Fruit fly (Drosophila melanogaster) whole organism, wandering third instar larva: Measurements from ENCODE around the gene RpS4.

Experiments used
- CG32264 ChIP-seq: fragments of 200-800 bp; sonication (Bioruptor generic); optimal IDR thresholded peaks from 2 replicates; lab custom pipeline; 2016; ENCODE audit warnings: missing biosample characterization, missing genetic modification characterization
- CrebA ChIP-seq: fragments of 200-800 bp; sonication (Bioruptor generic); optimal IDR thresholded peaks from 2 replicates; lab custom pipeline; 2016; ENCODE audit warnings: missing biosample characterization, mild to moderate bottlenecking, missing genetic modification characterization, borderline replicate concordance
- Dif ChIP-seq: fragments of 200-275, 200-300 bp; sonication (Bioruptor generic); optimal IDR thresholded peaks from 2 replicates; lab custom pipeline; 2018; ENCODE audit warnings: missing biosample characterization, missing genetic modification characterization; ENCODE audit not compliant: partially characterized antibody
- Mio ChIP-seq: sonication (Bioruptor generic); optimal IDR thresholded peaks from 2 replicates; lab custom pipeline; 2016; ENCODE audit warnings: missing biosample characterization, missing genetic modification characterization
- OdsH ChIP-seq: fragments of 200-800 bp; sonication (Bioruptor generic); optimal IDR thresholded peaks from 2 replicates; lab custom pipeline; 2016; ENCODE audit warnings: missing biosample characterization, mild to moderate bottlenecking, missing genetic modification characterization
- Rel ChIP-seq, 2 experiments: fragments of 200-800 bp; sonication (Bioruptor generic) in 1 of 2; optimal IDR thresholded peaks; 2 replicates in 1 of 2; 3 replicates in 1 of 2; lab custom pipeline; 2016 to 2019; ENCODE audit warnings: mild to moderate bottlenecking in 2 of 2, missing biosample characterization in 2 of 2, missing genetic modification characterization in 2 of 2, moderate library complexity in 1 of 2
- Sp1 ChIP-seq: fragments of 200-800 bp; sonication (Bioruptor generic); optimal IDR thresholded peaks from 3 replicates; lab custom pipeline; 2019; ENCODE audit warnings: missing biosample characterization, mild to moderate bottlenecking, missing genetic modification characterization, moderate library complexity
- br ChIP-seq: fragments of 200-800 bp; sonication (Bioruptor generic); optimal IDR thresholded peaks from 2 replicates; lab custom pipeline; 2016; ENCODE audit warnings: missing biosample characterization, missing genetic modification characterization
- rgr ChIP-seq: fragments of 200-800 bp; sonication (Bioruptor generic); optimal IDR thresholded peaks from 3 replicates; lab custom pipeline; 2016; ENCODE audit warnings: missing biosample characterization, mild to moderate bottlenecking, missing genetic modification characterization
- tai ChIP-seq: sonication (Bioruptor generic); optimal IDR thresholded peaks from 2 replicates; lab custom pipeline; 2016; ENCODE audit warnings: missing biosample characterization, missing genetic modification characterization
- usp ChIP-seq: fragments of >200 bp; optimal IDR thresholded peaks from 2 replicates; lab custom pipeline; 2017; ENCODE audit warnings: missing biosample characterization, missing genetic modification characterization
- woc ChIP-seq: sonication (Bioruptor generic); optimal IDR thresholded peaks from 2 replicates; lab custom pipeline; 2016; ENCODE audit warnings: missing biosample characterization, mild to moderate bottlenecking, missing genetic modification characterization

DNA sequence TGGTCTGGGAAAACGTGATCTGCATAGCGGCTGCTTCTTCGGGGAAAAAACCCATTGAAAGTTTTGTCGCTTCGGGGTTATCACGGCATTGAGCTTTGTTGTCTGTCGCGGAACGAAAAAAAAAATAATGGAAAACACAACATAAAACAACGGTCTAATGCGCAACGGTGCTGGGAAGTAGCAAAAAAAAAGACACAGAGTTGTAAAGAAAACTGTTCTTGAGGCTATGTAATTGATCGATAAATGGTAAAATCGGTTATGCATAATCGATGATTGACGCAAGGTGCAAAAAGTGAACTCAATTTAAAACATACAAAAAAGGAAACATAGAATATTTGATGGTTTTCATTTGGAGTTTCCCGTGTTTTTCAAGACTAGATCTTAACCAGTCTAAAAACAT, 10.2 kb upstream of the RpS4 start:
- no peak for TF ChIP-seq tai
- no peak for TF ChIP-seq Sp1 (GFP tag; lab: Kevin White, UChicago)
- TF ChIP-seq br: no peak
- no peak for TF ChIP-seq CrebA
- TF ChIP-seq rgr (GFP tag; lab: Kevin White, UChicago): no peak
- no peak for TF ChIP-seq CG32264 (GFP tag; lab: Kevin White, UChicago)
- TF ChIP-seq Dif: no peak
- TF ChIP-seq Rel (GFP tag; optimal IDR thresholded peaks at IDR 0.05; lab: Kevin White, UChicago): no peak
- TF ChIP-seq Rel (tag; optimal IDR thresholded peaks at IDR 0.05; lab: Kevin White, UChicago): no peak
- TF ChIP-seq usp (GFP tag; lab: Kevin White, UChicago): no peak
- no peak for TF ChIP-seq OdsH (GFP tag; lab: Kevin White, UChicago)
- no peak for TF ChIP-seq woc (GFP tag; lab: Kevin White, UChicago)
- TF ChIP-seq Mio (GFP tag; lab: Kevin White, UChicago): no peak
